Worm (Caenorhabditis elegans) whole organism, L1 larva: ENCODE measurements around the gene C35B1.4.

Source experiments
- C04F5.9 ChIP-seq: sonication (generic microtip); optimal IDR thresholded peaks from 2 replicates; lab custom pipeline; 2016; ENCODE audit warnings: missing genetic modification characterization, missing compliant biosample characterization
- C16A3.4 ChIP-seq: fragments of 150-350 bp; optimal IDR thresholded peaks from 2 replicates; lab custom pipeline; 2014; ENCODE audit warnings: missing biosample characterization, missing genetic modification characterization
- F16B12.6 ChIP-seq: fragments of 150-350 bp; optimal IDR thresholded peaks from 2 replicates; lab custom pipeline; 2014; ENCODE audit warnings: missing biosample characterization, missing genetic modification characterization
- ama-1 ChIP-seq: fragments of 150-350 bp; optimal IDR thresholded peaks from 2 replicates; lab custom pipeline; 2014
- blmp-1 ChIP-seq: fragments of 150-350 bp; optimal IDR thresholded peaks from 2 replicates; lab custom pipeline; 2014; ENCODE audit warnings: missing biosample characterization, missing genetic modification characterization
- ceh-63 ChIP-seq: fragments of 200-800 bp; sonication (Bioruptor generic); optimal IDR thresholded peaks from 2 replicates; lab custom pipeline; 2018; ENCODE audit warnings: mild to moderate bottlenecking, missing genetic modification characterization, missing compliant biosample characterization
- ceh-90 ChIP-seq: sonication (generic microtip); optimal IDR thresholded peaks from 2 replicates; lab custom pipeline; 2016; ENCODE audit warnings: missing genetic modification characterization, missing compliant biosample characterization
- dpl-1 ChIP-seq, 3 experiments: fragments of 150-350 bp in 2 of 3; sonication (generic microtip) in 1 of 3; optimal IDR thresholded peaks; 2 replicates each; lab custom pipeline; 2014 to 2017; ENCODE audit warnings: missing biosample characterization in 3 of 3, missing genetic modification characterization in 3 of 3, missing genetic modification reagents in 3 of 3
- efl-1 ChIP-seq, 4 experiments: fragments of 150-350 bp; optimal IDR thresholded peaks in 3 of 4; peaks in 1 of 4; 1 replicate in 1 of 4; 2 replicates in 3 of 4; lab custom pipeline; 2014; ENCODE audit warnings: missing biosample characterization in 2 of 4, missing genetic modification characterization in 2 of 4, missing genetic modification reagents in 2 of 4
- egl-13 ChIP-seq: sonication (generic microtip); optimal IDR thresholded peaks from 2 replicates; lab custom pipeline; 2016; ENCODE audit warnings: missing genotype, missing genetic modification reagents, missing genetic modification characterization, missing compliant biosample characterization
- egl-27 ChIP-seq, 2 experiments: fragments of 150-350 bp in 1 of 2; sonication (generic microtip); optimal IDR thresholded peaks; 3 replicates each; lab custom pipeline; 2017 to 2018; ENCODE audit warnings: missing biosample characterization in 2 of 2, missing genetic modification characterization in 2 of 2, missing genetic modification reagents in 2 of 2
- elt-3 ChIP-seq, 6 experiments: fragments of 150-350 bp in 1 of 6; sonication (generic microtip); optimal IDR thresholded peaks; 2 replicates each; lab custom pipeline; 2017 to 2018; ENCODE audit warnings: missing biosample characterization in 6 of 6, missing genetic modification characterization in 6 of 6, inconsistent platforms in 1 of 6
- ets-5 ChIP-seq: fragments of 200-800 bp; sonication (Bioruptor generic); IDR thresholded peaks from 2 replicates; pipeline ENCODE4 v1.3.6; 2022; ENCODE audit warnings: missing genetic modification characterization, missing compliant biosample characterization
- fkh-8 ChIP-seq: sonication (generic microtip); optimal IDR thresholded peaks from 2 replicates; lab custom pipeline; 2016; ENCODE audit warnings: mild to moderate bottlenecking, missing genetic modification characterization, missing compliant biosample characterization
- fos-1 ChIP-seq: fragments of 150-350 bp; optimal IDR thresholded peaks from 2 replicates; lab custom pipeline; 2014; ENCODE audit warnings: missing biosample characterization, missing genetic modification characterization
- hlh-4 ChIP-seq: sonication (generic microtip); optimal IDR thresholded peaks from 2 replicates; lab custom pipeline; 2016; ENCODE audit warnings: mild to moderate bottlenecking, missing genetic modification characterization, missing compliant biosample characterization
- hpl-2 ChIP-seq: fragments of 150-350 bp; optimal IDR thresholded peaks from 2 replicates; lab custom pipeline; 2014; ENCODE audit warnings: missing biosample characterization, missing genetic modification reagents, missing genetic modification characterization
- irx-1 ChIP-seq: sonication (generic microtip); optimal IDR thresholded peaks from 2 replicates; lab custom pipeline; 2016; ENCODE audit warnings: missing genetic modification characterization, missing compliant biosample characterization
- lin-13 ChIP-seq: fragments of 150-350 bp; optimal IDR thresholded peaks from 2 replicates; lab custom pipeline; 2014; ENCODE audit warnings: missing biosample characterization, missing genetic modification reagents, missing genetic modification characterization
- lin-14 ChIP-seq: fragments of 200-800 bp; sonication (Bioruptor generic); optimal IDR thresholded peaks from 2 replicates; lab custom pipeline; 2018; ENCODE audit warnings: mild to moderate bottlenecking, missing genetic modification characterization, moderate library complexity, missing compliant biosample characterization
- lin-15B ChIP-seq: fragments of 150-350 bp; sonication (generic microtip); optimal IDR thresholded peaks from 3 replicates; lab custom pipeline; 2014; ENCODE audit warnings: missing biosample characterization, missing genetic modification characterization
- lin-35 ChIP-seq, 2 experiments: fragments of 150-350 bp; optimal IDR thresholded peaks; 2 replicates each; lab custom pipeline; 2014; ENCODE audit warnings: missing biosample characterization in 2 of 2, missing genetic modification characterization in 2 of 2, missing genetic modification reagents in 2 of 2
- lir-3 ChIP-seq: sonication (generic microtip); optimal IDR thresholded peaks from 2 replicates; lab custom pipeline; 2016; ENCODE audit warnings: mild to moderate bottlenecking, missing genetic modification characterization, moderate library complexity, missing compliant biosample characterization; ENCODE audit not compliant: poor library complexity
- mab-9 ChIP-seq: fragments of 200-800 bp; sonication (Bioruptor generic); IDR thresholded peaks from 2 replicates; pipeline ENCODE4 v1.3.6; 2022; ENCODE audit warnings: missing genetic modification reagents, missing genetic modification characterization, missing compliant biosample characterization
- mdl-1 ChIP-seq, 2 experiments: fragments of 150-350 bp; optimal IDR thresholded peaks; 2 replicates each; lab custom pipeline; 2014 to 2017; ENCODE audit warnings: missing biosample characterization in 2 of 2, missing genetic modification characterization in 2 of 2, inconsistent platforms in 1 of 2
- nhr-11 ChIP-seq: fragments of 150-350 bp; optimal IDR thresholded peaks from 2 replicates; lab custom pipeline; 2014; ENCODE audit warnings: missing biosample characterization, missing genetic modification characterization
- nhr-20 ChIP-seq: sonication (generic microtip); optimal IDR thresholded peaks from 2 replicates; lab custom pipeline; 2016; ENCODE audit warnings: mild to moderate bottlenecking, missing genetic modification characterization, missing compliant biosample characterization
- nhr-28 ChIP-seq: fragments of 150-350 bp; optimal IDR thresholded peaks from 2 replicates; lab custom pipeline; 2014; ENCODE audit warnings: missing biosample characterization, missing genetic modification characterization
- nhr-71 ChIP-seq: sonication (generic microtip); optimal IDR thresholded peaks from 2 replicates; lab custom pipeline; 2016; ENCODE audit warnings: mild to moderate bottlenecking, missing genetic modification characterization, moderate library complexity, missing compliant biosample characterization
- nhr-84 ChIP-seq: sonication (generic microtip); optimal IDR thresholded peaks from 2 replicates; lab custom pipeline; 2017; ENCODE audit warnings: missing biosample characterization, missing genetic modification characterization
- nhr-90 ChIP-seq: sonication (generic microtip); optimal IDR thresholded peaks from 2 replicates; lab custom pipeline; 2016; ENCODE audit warnings: mild to moderate bottlenecking, missing genetic modification characterization, missing compliant biosample characterization; ENCODE audit not compliant: poor library complexity
- pag-3 ChIP-seq: sonication (generic microtip); optimal IDR thresholded peaks from 2 replicates; lab custom pipeline; 2017; ENCODE audit warnings: missing genetic modification characterization, mild to moderate bottlenecking, missing compliant biosample characterization, antibody characterized with exemption, borderline replicate concordance; ENCODE audit not compliant: insufficient read depth
- pax-3 ChIP-seq: fragments of 200-800 bp; sonication (Bioruptor generic); optimal IDR thresholded peaks from 2 replicates; lab custom pipeline; 2018; ENCODE audit warnings: mild to moderate bottlenecking, missing genetic modification characterization, moderate library complexity, missing compliant biosample characterization
- rnt-1 ChIP-seq: sonication (generic microtip); optimal IDR thresholded peaks from 2 replicates; lab custom pipeline; 2016; ENCODE audit warnings: mild to moderate bottlenecking, missing genetic modification characterization, moderate library complexity, missing compliant biosample characterization
- skn-1 ChIP-seq: fragments of 150-350 bp; optimal IDR thresholded peaks from 2 replicates; lab custom pipeline; 2014; ENCODE audit warnings: missing biosample characterization, missing genetic modification characterization
- snpc-4 ChIP-seq: fragments of 150-350 bp; optimal IDR thresholded peaks from 2 replicates; lab custom pipeline; 2014; ENCODE audit warnings: missing biosample characterization, missing genetic modification characterization
- snu-23 ChIP-seq: sonication (generic microtip); optimal IDR thresholded peaks from 2 replicates; lab custom pipeline; 2016; ENCODE audit warnings: missing genetic modification characterization, missing compliant biosample characterization
- sox-4 ChIP-seq: sonication (generic microtip); optimal IDR thresholded peaks from 2 replicates; lab custom pipeline; 2016; ENCODE audit warnings: missing genetic modification characterization, missing compliant biosample characterization
- sup-37 ChIP-seq: fragments of 200-800 bp; sonication (Bioruptor generic); optimal IDR thresholded peaks from 2 replicates; lab custom pipeline; 2018; ENCODE audit warnings: mild to moderate bottlenecking, missing genetic modification characterization, missing compliant biosample characterization
- tlp-1 ChIP-seq: fragments of 150-350 bp; optimal IDR thresholded peaks from 2 replicates; lab custom pipeline; 2014; ENCODE audit warnings: missing biosample characterization, missing genetic modification characterization
- vab-15 ChIP-seq: sonication (generic microtip); optimal IDR thresholded peaks from 2 replicates; lab custom pipeline; 2017; ENCODE audit warnings: missing genotype, mild to moderate bottlenecking, missing genetic modification characterization, missing compliant biosample characterization
- zip-4 ChIP-seq: fragments of 200-800 bp; sonication (Bioruptor generic); optimal IDR thresholded peaks from 2 replicates; lab custom pipeline; 2018; ENCODE audit warnings: mild to moderate bottlenecking, missing genetic modification characterization, moderate library complexity, missing compliant biosample characterization

Gene C35B1.4

ce11 chrIV:4080846-4081245 is 1.2 kb downstream of the C35B1.4 start, which contains the start of the genes C35B1.9 and C35B1.3:
Gene C35B1.9 (minus strand): TSS chrIV:4080946.
Gene C35B1.3 (plus strand): TSS chrIV:4081151.
- no peak for TF ChIP-seq nhr-28
- TF ChIP-seq tlp-1 (tag; lab: Kevin White, UChicago): no peak
- TF ChIP-seq nhr-84: no peak
- no peak for TF ChIP-seq ceh-63 (GFP tag; lab: Kevin White, UChicago)
- no peak for TF ChIP-seq C16A3.4 (tag; lab: Kevin White, UChicago)
- TF ChIP-seq lin-15B (tag; lab: Kevin White, UChicago): no peak
- no peak for TF ChIP-seq nhr-71 (tag; lab: Kevin White, UChicago)
- TF ChIP-seq nhr-20 (tag; lab: Kevin White, UChicago): no peak
- no peak for TF ChIP-seq sox-4
- TF ChIP-seq vab-15 (tag; lab: Kevin White, UChicago): no peak
- no peak for TF ChIP-seq efl-1 (optimal IDR thresholded peaks at IDR 0.05; lab: Kevin White, UChicago)
- no peak for TF ChIP-seq efl-1 (GFP tag; optimal IDR thresholded peaks at IDR 0.05 in 1 of 2; lab: Kevin White, UChicago)
- no peak for TF ChIP-seq snpc-4 (tag; lab: Kevin White, UChicago)
- no peak for TF ChIP-seq mab-9 (GFP tag; lab: Robert Waterston, UW)

ce11 chrIV:4082599-4082998 is 3.0 kb downstream of the C35B1.4 start:
- TF ChIP-seq sox-4 (no peak), dpl-1 (GFP tag; optimal IDR thresholded peaks at IDR 0.05; lab: Kevin White, UChicago) (no peak), fos-1 (tag; lab: Kevin White, UChicago) (no peak), ceh-63 (GFP tag; lab: Kevin White, UChicago) (no peak), ceh-90 (tag; lab: Kevin White, UChicago) (no peak)

ce11 chrIV:4083094-4083493 is 3.5 kb downstream of the C35B1.4 start:
- TF ChIP-seq ama-1 (lab: Kevin White, UChicago) (no peak), lin-15B (tag; lab: Kevin White, UChicago) (no peak), fkh-8 (no peak), zip-4 (GFP tag; lab: Kevin White, UChicago) (no peak), elt-3 (tag; optimal IDR thresholded peaks at IDR 0.05; lab: Kevin White, UChicago) (no peak), snu-23 (GFP tag; lab: Kevin White, UChicago) (no peak), egl-27 (tag; optimal IDR thresholded peaks at IDR 0.05; lab: Kevin White, UChicago) (no peak), rnt-1 (tag; lab: Kevin White, UChicago) (no peak)

- TF ChIP-seq fos-1 (tag; lab: Kevin White, UChicago) (no peak), lir-3 (tag; lab: Kevin White, UChicago) (no peak), nhr-20 (tag; lab: Kevin White, UChicago) (no peak), ceh-63 (GFP tag; lab: Kevin White, UChicago) (no peak), irx-1 (tag; lab: Kevin White, UChicago) (no peak), skn-1 (tag; lab: Kevin White, UChicago) (no peak), nhr-71 (tag; lab: Kevin White, UChicago) (no peak), ets-5 (GFP tag; lab: Robert Waterston, UW) (no peak), dpl-1 (GFP tag; optimal IDR thresholded peaks at IDR 0.05; lab: Kevin White, UChicago) (no peak), nhr-84 (no peak), egl-13 (tag; lab: Kevin White, UChicago) (no peak), zip-4 (GFP tag; lab: Kevin White, UChicago) (no peak), lin-14 (GFP tag; lab: Kevin White, UChicago) (no peak), snu-23 (GFP tag; lab: Kevin White, UChicago) (no peak), hlh-4 (tag; lab: Kevin White, UChicago) (no peak), vab-15 (tag; lab: Kevin White, UChicago) (no peak)
- TF ChIP-seq, all 84 proteins: peak for 0
These were observed 4.5 kb downstream of the C35B1.4 start, which contains the start of gene C35B1.5 for ce11 chrIV:4084109-4084508. Gene C35B1.5 (minus strand): TSS chrIV:4084209.

ce11 chrIV:4085022-4085421 is 5.4 kb downstream of the C35B1.4 start:
- no peak for TF ChIP-seq nhr-28
- no peak for TF ChIP-seq sup-37 (GFP tag; lab: Kevin White, UChicago)
- TF ChIP-seq pag-3 (tag; lab: Kevin White, UChicago): no peak
- TF ChIP-seq fos-1 (tag; lab: Kevin White, UChicago): no peak
- TF ChIP-seq C04F5.9 (tag; lab: Kevin White, UChicago): no peak
- TF ChIP-seq lin-35 (GFP tag; optimal IDR thresholded peaks at IDR 0.05; lab: Kevin White, UChicago): peak in 1 of 2 experiments; percentile 57
- no peak for TF ChIP-seq nhr-11 (tag; lab: Kevin White, UChicago)
- no peak for TF ChIP-seq F16B12.6
- TF ChIP-seq hlh-4 (tag; lab: Kevin White, UChicago): no peak
- no peak for TF ChIP-seq lin-13 (GFP tag; lab: Kevin White, UChicago)
- TF ChIP-seq hpl-2: no peak
- TF ChIP-seq nhr-90 (tag; lab: Kevin White, UChicago): peak; percentile 7
- TF ChIP-seq blmp-1 (tag; lab: Kevin White, UChicago): peak; percentile 8
- no peak for TF ChIP-seq pax-3 (tag; lab: Kevin White, UChicago)
- TF ChIP-seq mdl-1 (tag; optimal IDR thresholded peaks at IDR 0.05; lab: Kevin White, UChicago): no peak
- no peak for TF ChIP-seq elt-3 (tag; optimal IDR thresholded peaks at IDR 0.05; lab: Kevin White, UChicago)
- no peak for TF ChIP-seq nhr-71 (tag; lab: Kevin White, UChicago)
